Fruit fly (Drosophila melanogaster): Measurements from ENCODE around the gene CG9915.

The CG9915 gene

dm6 chrX:16286083-16286666, 26.8 kb downstream of the CG9915 start, which contains the start of gene UQCR-14 (continued):
- TF ChIP-seq slou (GFP tag; optimal IDR thresholded peaks at IDR 0.05) (peak; percentile 5), CG15073 (GFP tag; optimal IDR thresholded peaks at IDR 0.05) (no peak), luna (GFP tag; optimal IDR thresholded peaks at IDR 0.05) (peak; percentile 9), sens-2 (GFP tag; IDR thresholded peaks at IDR 0.05) (no peak), CG9727 (GFP tag; optimal IDR thresholded peaks at IDR 0.05) (no peak), Rx (GFP tag; IDR thresholded peaks at IDR 0.05) (no peak), croc (GFP tag; conservative IDR thresholded peaks at IDR 0.05) (no peak), pzg (GFP tag; optimal IDR thresholded peaks at IDR 0.05) (peak; percentile 94), CG10147 (GFP tag; optimal IDR thresholded peaks at IDR 0.05) (peak; percentile 17), Xbp1 (GFP tag; optimal IDR thresholded peaks at IDR 0.05) (peak; percentile 45), Chrac-16 (GFP tag; optimal IDR thresholded peaks at IDR 0.05) (peak; percentile 9), Dp (GFP tag; optimal IDR thresholded peaks at IDR 0.05) (peak; percentile 59), CG7963 (GFP tag; IDR thresholded peaks at IDR 0.05; ENCODE audit: partially characterized antibody) (peak; percentile 96), chm (GFP tag; IDR thresholded peaks at IDR 0.05) (no peak), exex (tag; optimal IDR thresholded peaks at IDR 0.05) (no peak), CG4730 (GFP tag; IDR thresholded peaks at IDR 0.05) (no peak), kni (GFP tag; optimal IDR thresholded peaks at IDR 0.05) (no peak), CG7556 (GFP tag; optimal IDR thresholded peaks at IDR 0.05) (no peak), sc (optimal IDR thresholded peaks at IDR 0.05) (no peak), sc (GFP tag; optimal IDR thresholded peaks at IDR 0.05) (no peak), nmo (GFP tag; optimal IDR thresholded peaks at IDR 0.05) (peak; percentile 58), Hsf (GFP tag; optimal IDR thresholded peaks at IDR 0.05) (peak; percentile 34), CG8765 (GFP tag; IDR thresholded peaks at IDR 0.05) (no peak), E2f2 (GFP tag; IDR thresholded peaks at IDR 0.05) (peak; percentile 71), CG2712 (tag; optimal IDR thresholded peaks at IDR 0.05) (peak; percentile 62), fru (optimal IDR thresholded peaks at IDR 0.05) (no peak), BtbVII (GFP tag; optimal IDR thresholded peaks at IDR 0.05) (no peak), otp (GFP tag; IDR thresholded peaks at IDR 0.05) (no peak), H2.0 (GFP tag; IDR thresholded peaks at IDR 0.05) (no peak), CG12155 (GFP tag; optimal IDR thresholded peaks at IDR 0.05) (peak; percentile 6), Hr51 (GFP tag; optimal IDR thresholded peaks at IDR 0.05) (no peak), grn (GFP tag; optimal IDR thresholded peaks at IDR 0.05) (peak; percentile 7), CG6175 (GFP tag; IDR thresholded peaks at IDR 0.05) (no peak), HLH3B (GFP tag; IDR thresholded peaks at IDR 0.05) (no peak), CG11696 (GFP tag; IDR thresholded peaks at IDR 0.05) (no peak), MBD-R2 (GFP tag; IDR thresholded peaks at IDR 0.05) (peak; percentile 86), CG10321 (GFP tag; IDR thresholded peaks at IDR 0.05) (no peak), Hand (GFP tag; optimal IDR thresholded peaks at IDR 0.05) (no peak), Gug (GFP tag; IDR thresholded peaks at IDR 0.05) (peak; percentile 13; the same call in 1 of the 4 replicates), CG11398 (GFP tag; optimal IDR thresholded peaks at IDR 0.05) (no peak), cas (GFP tag; IDR thresholded peaks at IDR 0.05) (no peak), CG2875 (GFP tag; optimal IDR thresholded peaks at IDR 0.05) (no peak), psq (GFP tag; optimal IDR thresholded peaks at IDR 0.05) (no peak), sqz (GFP tag; optimal IDR thresholded peaks at IDR 0.05) (no peak), Fer1 (GFP tag; optimal IDR thresholded peaks at IDR 0.05) (peak; percentile 21), Taf1 (GFP tag; IDR thresholded peaks at IDR 0.05) (no peak), CG9215 (GFP tag; IDR thresholded peaks at IDR 0.05) (no peak), CG14710 (tag; optimal IDR thresholded peaks at IDR 0.05) (peak; percentile 89), z (GFP tag; IDR thresholded peaks at IDR 0.05) (no peak), ems (GFP tag; optimal IDR thresholded peaks at IDR 0.05) (peak; percentile 2), Eip74EF (GFP tag; optimal IDR thresholded peaks at IDR 0.05) (no peak), Optix (GFP tag; IDR thresholded peaks at IDR 0.05) (no peak)

Measured in whole organism, embryonic.